Fruit fly (Drosophila melanogaster): ENCODE measurements around the gene gzl.
A peak's percentile ranks its signal among the peaks of the same experiment; 100 is the strongest.

dm6 chr3R:6403674-6404073 is 21.0 kb downstream of the gzl start:
- TF ChIP-seq Bdp1 (GFP tag; optimal IDR thresholded peaks at IDR 0.05) = no peak
- TF ChIP-seq CG6689 (GFP tag; IDR thresholded peaks at IDR 0.05) = no peak
- TF ChIP-seq CG7357 (GFP tag; IDR thresholded peaks at IDR 0.05) = no peak
- no peak for TF ChIP-seq CG8765 (GFP tag; IDR thresholded peaks at IDR 0.05)
- TF ChIP-seq CG8290 (GFP tag; optimal IDR thresholded peaks at IDR 0.05) = no peak
- TF ChIP-seq CG8290 (tag; optimal IDR thresholded peaks at IDR 0.05) = peak in 1 of 2 experiments; percentile 8
- no peak for TF ChIP-seq Jarid2 (GFP tag; optimal IDR thresholded peaks at IDR 0.05)
- no peak for TF ChIP-seq her (GFP tag; optimal IDR thresholded peaks at IDR 0.05)
